Worm (Caenorhabditis elegans) whole organism, young adult: ENCODE measurements around the gene tpk-1.

Experiments used
- B0336.3 ChIP-seq: fragments of 200-800 bp; sonication (Bioruptor generic); IDR thresholded peaks from 2 replicates; pipeline ENCODE4 v1.3.6; 2022; ENCODE audit warnings: missing genetic modification characterization, missing compliant biosample characterization
- C17E4.6 ChIP-seq: fragments of 200-800 bp; sonication (Bioruptor generic); IDR thresholded peaks from 2 replicates; pipeline ENCODE4 v1.3.6; 2022; ENCODE audit warnings: missing genetic modification reagents, missing genetic modification characterization, missing compliant biosample characterization
- F22D6.2 ChIP-seq: sonication (generic microtip); optimal IDR thresholded peaks from 2 replicates; lab custom pipeline; 2016; ENCODE audit warnings: mild to moderate bottlenecking, missing genetic modification characterization, missing compliant biosample characterization
- F52B5.7 ChIP-seq: sonication (generic microtip); optimal IDR thresholded peaks from 2 replicates; lab custom pipeline; 2016; ENCODE audit warnings: mild to moderate bottlenecking, missing genetic modification characterization, missing compliant biosample characterization
- T26A5.8 ChIP-seq: sonication (generic microtip); optimal IDR thresholded peaks from 2 replicates; lab custom pipeline; 2016; ENCODE audit warnings: missing genetic modification characterization, missing compliant biosample characterization
- Y53F4B.3 ChIP-seq: fragments of 200-800 bp; sonication (Bioruptor generic); IDR thresholded peaks from 2 replicates; pipeline ENCODE4 v1.3.6; 2022; ENCODE audit warnings: missing genetic modification reagents, missing genetic modification characterization, missing compliant biosample characterization
- akir-1 ChIP-seq: fragments of 200-800 bp; sonication (Bioruptor generic); optimal IDR thresholded peaks from 2 replicates; lab custom pipeline; 2018; ENCODE audit warnings: mild to moderate bottlenecking, missing genetic modification characterization, moderate library complexity, missing compliant biosample characterization
- athp-1 ChIP-seq: sonication (generic microtip); optimal IDR thresholded peaks from 2 replicates; lab custom pipeline; 2017; ENCODE audit warnings: mild to moderate bottlenecking, missing genetic modification characterization, missing compliant biosample characterization
- attf-5 ChIP-seq: fragments of 200-800 bp; sonication (Bioruptor generic); optimal IDR thresholded peaks from 2 replicates; lab custom pipeline; 2018; ENCODE audit warnings: mild to moderate bottlenecking, missing genetic modification characterization, missing compliant biosample characterization
- bed-2 ChIP-seq: fragments of 200-800 bp; sonication (Bioruptor generic); IDR thresholded peaks from 2 replicates; pipeline ENCODE4 v1.3.6; 2022; ENCODE audit warnings: missing genetic modification reagents, missing genetic modification characterization, missing compliant biosample characterization
- cebp-1 ChIP-seq, 2 experiments: fragments of 200-800 bp in 1 of 2; sonication (Bioruptor generic) in 1 of 2; sonication (generic microtip) in 1 of 2; IDR thresholded peaks in 1 of 2; optimal IDR thresholded peaks in 1 of 2; 2 replicates each; pipeline versions ENCODE4 v1.3.6 to Lab custom; 2017 to 2022; ENCODE audit warnings: missing compliant biosample characterization in 2 of 2, missing genetic modification characterization in 2 of 2, mild to moderate bottlenecking in 1 of 2, missing genetic modification reagents in 1 of 2, moderate library complexity in 1 of 2
- egl-18 ChIP-seq: fragments of 200-800 bp; sonication (Bioruptor generic); IDR thresholded peaks from 2 replicates; pipeline ENCODE4 v1.3.6; 2022; ENCODE audit warnings: missing genetic modification reagents, missing genetic modification characterization, missing compliant biosample characterization
- egrh-3 ChIP-seq: fragments of 200-800 bp; sonication (Bioruptor generic); IDR thresholded peaks from 2 replicates; pipeline ENCODE4 v1.3.6; 2022; ENCODE audit warnings: missing genetic modification reagents, missing genetic modification characterization, missing compliant biosample characterization
- ekl-4 ChIP-seq: fragments of 200-800 bp; sonication (Bioruptor generic); IDR thresholded peaks from 2 replicates; pipeline ENCODE4 v1.3.6; 2022; ENCODE audit warnings: missing genetic modification reagents, missing genetic modification characterization, missing compliant biosample characterization
- ets-4 ChIP-seq: fragments of 200-800 bp; sonication (Bioruptor generic); optimal IDR thresholded peaks from 2 replicates; lab custom pipeline; 2018; ENCODE audit warnings: mild to moderate bottlenecking, missing genetic modification characterization, missing compliant biosample characterization
- hsf-1 ChIP-seq: fragments of 200-800 bp; sonication (Bioruptor generic); IDR thresholded peaks from 2 replicates; pipeline ENCODE4 v1.3.6; 2022; ENCODE audit warnings: missing genetic modification reagents, missing genetic modification characterization, missing compliant biosample characterization
- lin-35 ChIP-seq, 3 experiments: fragments of 150-350 bp in 2 of 3; sonication (generic microtip) in 1 of 3; optimal IDR thresholded peaks; 2 replicates each; lab custom pipeline; 2014 to 2018; ENCODE audit warnings: missing biosample characterization in 3 of 3, missing genetic modification characterization in 3 of 3, missing genetic modification reagents in 3 of 3
- lin-40 ChIP-seq: sonication (generic microtip); optimal IDR thresholded peaks from 2 replicates; lab custom pipeline; 2016; ENCODE audit warnings: missing genetic modification characterization, mild to moderate bottlenecking, missing compliant biosample characterization, missing genotype, missing genetic modification reagents
- lin-54 ChIP-seq: fragments of 200-800 bp; sonication (Bioruptor generic); optimal IDR thresholded peaks from 2 replicates; lab custom pipeline; 2018; ENCODE audit warnings: mild to moderate bottlenecking, missing genetic modification characterization, missing compliant biosample characterization
- lir-1 ChIP-seq: fragments of 200-800 bp; sonication (Bioruptor generic); conservative IDR thresholded peaks from 2 replicates; pipeline ENCODE4 v1.3.6; 2022; ENCODE audit warnings: missing genetic modification reagents, missing genetic modification characterization, missing compliant biosample characterization
- lsy-27 ChIP-seq: sonication (generic microtip); optimal IDR thresholded peaks from 2 replicates; lab custom pipeline; 2017; ENCODE audit warnings: missing genetic modification characterization, mild to moderate bottlenecking, missing compliant biosample characterization, antibody characterized with exemption, missing genotype, borderline replicate concordance; ENCODE audit not compliant: insufficient read depth
- madf-10 ChIP-seq: sonication (generic microtip); optimal IDR thresholded peaks from 2 replicates; lab custom pipeline; 2016; ENCODE audit warnings: mild to moderate bottlenecking, missing genetic modification characterization, missing compliant biosample characterization
- madf-3 ChIP-seq: fragments of 200-800 bp; sonication (Bioruptor generic); IDR thresholded peaks from 2 replicates; pipeline ENCODE4 v1.3.6; 2022; ENCODE audit warnings: missing genetic modification reagents, missing genetic modification characterization, missing compliant biosample characterization
- madf-8 ChIP-seq: fragments of 200-800 bp; sonication (Bioruptor generic); conservative IDR thresholded peaks from 2 replicates; pipeline ENCODE4 v1.3.6; 2022; ENCODE audit warnings: missing genetic modification reagents, missing genetic modification characterization, missing compliant biosample characterization
- mcd-1 ChIP-seq: fragments of 200-800 bp; sonication (Bioruptor generic); IDR thresholded peaks from 2 replicates; pipeline ENCODE4 v1.3.6; 2022; ENCODE audit warnings: missing genetic modification reagents, missing genetic modification characterization, missing compliant biosample characterization
- mel-28 ChIP-seq: sonication (generic microtip); optimal IDR thresholded peaks from 2 replicates; lab custom pipeline; 2016; ENCODE audit warnings: borderline replicate concordance, mild to moderate bottlenecking, missing genetic modification characterization, missing compliant biosample characterization
- mes-4 ChIP-seq: sonication (generic microtip); optimal IDR thresholded peaks from 2 replicates; lab custom pipeline; 2016; ENCODE audit warnings: missing genotype, missing genetic modification characterization, missing compliant biosample characterization
- mxl-1 ChIP-seq: sonication (generic microtip); optimal IDR thresholded peaks from 2 replicates; lab custom pipeline; 2016; ENCODE audit warnings: missing genetic modification characterization, missing compliant biosample characterization
- nhr-120 ChIP-seq: fragments of 200-800 bp; sonication (Bioruptor generic); IDR thresholded peaks from 2 replicates; pipeline ENCODE4 v1.3.6; 2022; ENCODE audit warnings: missing genetic modification characterization, missing compliant biosample characterization
- nhr-179 ChIP-seq: sonication (generic microtip); optimal IDR thresholded peaks from 2 replicates; lab custom pipeline; 2016; ENCODE audit warnings: mild to moderate bottlenecking, missing genetic modification characterization, missing compliant biosample characterization
- nhr-80 ChIP-seq: sonication (generic microtip); optimal IDR thresholded peaks from 2 replicates; lab custom pipeline; 2016; ENCODE audit warnings: missing genetic modification characterization, missing compliant biosample characterization
- rec-8 ChIP-seq, 2 experiments: sonication (generic microtip); optimal IDR thresholded peaks; 2 replicates each; lab custom pipeline; 2016; ENCODE audit warnings: mild to moderate bottlenecking in 2 of 2, missing genetic modification characterization in 2 of 2, missing genetic modification reagents in 2 of 2, missing genotype in 2 of 2, missing biosample characterization in 1 of 2, missing compliant biosample characterization in 1 of 2, moderate library complexity in 1 of 2
- snpc-3.4 ChIP-seq: sonication (generic microtip); optimal IDR thresholded peaks from 2 replicates; lab custom pipeline; 2017; ENCODE audit warnings: missing genetic modification characterization, mild to moderate bottlenecking, missing compliant biosample characterization, antibody characterized with exemption, moderate library complexity, missing genotype, missing genetic modification reagents
- tbp1 ChIP-seq: fragments of 200-800 bp; sonication (Bioruptor generic); optimal IDR thresholded peaks from 2 replicates; lab custom pipeline; 2018; ENCODE audit warnings: mild to moderate bottlenecking, missing genetic modification characterization, missing compliant biosample characterization
- tlf-1 ChIP-seq: fragments of 200-800 bp; sonication (Bioruptor generic); optimal IDR thresholded peaks from 2 replicates; lab custom pipeline; 2018; ENCODE audit warnings: mild to moderate bottlenecking, missing genetic modification characterization, missing compliant biosample characterization
- unc-62 ChIP-seq: fragments of 150-350 bp; optimal IDR thresholded peaks from 2 replicates; lab custom pipeline; 2014; ENCODE audit warnings: missing biosample characterization, missing genetic modification reagents, missing genetic modification characterization
- ztf-18 ChIP-seq: sonication (generic microtip); optimal IDR thresholded peaks from 2 replicates; lab custom pipeline; 2016; ENCODE audit warnings: missing genotype, mild to moderate bottlenecking, missing genetic modification characterization, missing compliant biosample characterization
- ztf-22 ChIP-seq: fragments of 200-800 bp; sonication (Bioruptor generic); optimal IDR thresholded peaks from 2 replicates; lab custom pipeline; 2018; ENCODE audit warnings: mild to moderate bottlenecking, missing genetic modification characterization, moderate library complexity, missing compliant biosample characterization
- ztf-3 ChIP-seq: fragments of 200-800 bp; sonication (Bioruptor generic); optimal IDR thresholded peaks from 2 replicates; lab custom pipeline; 2018; ENCODE audit warnings: mild to moderate bottlenecking, missing genetic modification characterization, missing compliant biosample characterization
- ztf-6 ChIP-seq: fragments of 200-800 bp; sonication (Bioruptor generic); IDR thresholded peaks from 2 replicates; pipeline ENCODE4 v1.3.6; 2022; ENCODE audit warnings: missing genetic modification reagents, missing genetic modification characterization, missing compliant biosample characterization

tpk-1 gene

ce11 chrIII:8887184-8887801 is 24.7 kb upstream of the tpk-1 start, which contains the start of gene famh-136 (continued):
- no peak for TF ChIP-seq Y53F4B.3 (GFP tag; lab: Robert Waterston, UW)
- no peak for TF ChIP-seq akir-1 (GFP tag; lab: Kevin White, UChicago)

- TF ChIP-seq madf-3 (GFP tag; lab: Robert Waterston, UW) (no peak), lin-40 (tag; lab: Kevin White, UChicago) (peak; percentile 1), lir-1 (no peak), ekl-4 (GFP tag; lab: Robert Waterston, UW) (no peak), rec-8 (tag; optimal IDR thresholded peaks at IDR 0.05; lab: Kevin White, UChicago) (no peak), egrh-3 (GFP tag; lab: Robert Waterston, UW) (no peak), hsf-1 (GFP tag; lab: Robert Waterston, UW) (no peak), snpc-3.4 (tag; lab: Kevin White, UChicago) (no peak), F52B5.7 (tag; lab: Kevin White, UChicago) (no peak), cebp-1 (GFP tag; IDR thresholded peaks at IDR 0.05; lab: Robert Waterston, UW) (no peak), cebp-1 (tag; optimal IDR thresholded peaks at IDR 0.05; lab: Kevin White, UChicago) (peak; percentile 66), tlf-1 (GFP tag; lab: Kevin White, UChicago) (no peak), C17E4.6 (GFP tag; lab: Robert Waterston, UW) (no peak), tbp1 (GFP tag; lab: Kevin White, UChicago) (peak; percentile 11), mel-28 (tag; lab: Kevin White, UChicago) (no peak), madf-8 (GFP tag; lab: Robert Waterston, UW) (no peak), ztf-18 (tag; lab: Kevin White, UChicago) (peak; percentile 70), mcd-1 (GFP tag; lab: Robert Waterston, UW) (no peak), madf-10 (tag; lab: Kevin White, UChicago) (no peak), lin-35 (GFP tag; optimal IDR thresholded peaks at IDR 0.05; lab: Kevin White, UChicago) (peak in 1 of 3 experiments; percentile 8), attf-5 (GFP tag; lab: Kevin White, UChicago) (peak; percentile 65), ztf-22 (GFP tag; lab: Kevin White, UChicago) (no peak), ztf-3 (GFP tag; lab: Kevin White, UChicago) (no peak), bed-2 (GFP tag; lab: Robert Waterston, UW) (no peak), akir-1 (GFP tag; lab: Kevin White, UChicago) (no peak), ztf-6 (GFP tag; lab: Robert Waterston, UW) (no peak), ets-4 (GFP tag; lab: Kevin White, UChicago) (no peak), nhr-80 (tag; lab: Kevin White, UChicago) (peak; percentile 20), egl-18 (GFP tag; lab: Robert Waterston, UW) (no peak), T26A5.8 (tag; lab: Kevin White, UChicago) (no peak), mxl-1 (tag; lab: Kevin White, UChicago) (no peak), B0336.3 (no peak), unc-62 (no peak), athp-1 (tag; lab: Kevin White, UChicago) (no peak), lin-54 (GFP tag; lab: Kevin White, UChicago) (peak; percentile 14), lsy-27 (tag; lab: Kevin White, UChicago) (no peak), nhr-120 (GFP tag; lab: Robert Waterston, UW) (no peak), nhr-179 (tag; lab: Kevin White, UChicago) (no peak), F22D6.2 (tag; lab: Kevin White, UChicago) (no peak), mes-4 (no peak)
Observed at ce11 chrIII:8888956-8889355, 23.0 kb upstream of the tpk-1 start, which contains the start of gene ZK637.14. Gene ZK637.14 (minus strand): TSS chrIII:8889156.
